Worm (Caenorhabditis elegans) whole organism, mixed stage, embryonic: ENCODE measurements around the gene C46F9.5.

Experiments used
- blmp-1 ChIP-seq: fragments of 150-350 bp; optimal IDR thresholded peaks from 2 replicates; lab custom pipeline; 2014; ENCODE audit warnings: missing biosample characterization, missing genetic modification characterization
- cnd-1 ChIP-seq: fragments of 200-800 bp; sonication (Bioruptor generic); optimal IDR thresholded peaks from 2 replicates; lab custom pipeline; 2018; ENCODE audit warnings: mild to moderate bottlenecking, missing genetic modification characterization, missing compliant biosample characterization
- elt-1 ChIP-seq: sonication (generic microtip); optimal IDR thresholded peaks from 2 replicates; lab custom pipeline; 2017; ENCODE audit warnings: missing genetic modification characterization, mild to moderate bottlenecking, missing compliant biosample characterization, antibody characterized with exemption, moderate library complexity, borderline replicate concordance; ENCODE audit not compliant: insufficient read depth
- lin-13 ChIP-seq: fragments of 150-350 bp; optimal IDR thresholded peaks from 2 replicates; lab custom pipeline; 2014; ENCODE audit warnings: missing biosample characterization, missing genetic modification characterization
- mab-5 ChIP-seq: fragments of 150-350 bp; optimal IDR thresholded peaks from 2 replicates; lab custom pipeline; 2014; ENCODE audit warnings: missing biosample characterization, missing genetic modification characterization
- nhr-237 ChIP-seq: fragments of 150-350 bp; optimal IDR thresholded peaks from 2 replicates; lab custom pipeline; 2014; ENCODE audit warnings: missing biosample characterization, missing genetic modification characterization
- snpc-4 ChIP-seq: fragments of 150-350 bp; optimal IDR thresholded peaks from 2 replicates; lab custom pipeline; 2014; ENCODE audit warnings: missing biosample characterization, missing genetic modification characterization
- unc-62 ChIP-seq: fragments of 150-350 bp; optimal IDR thresholded peaks from 2 replicates; lab custom pipeline; 2014; ENCODE audit warnings: missing biosample characterization, missing genetic modification reagents, missing genetic modification characterization
- ztf-11 ChIP-seq: fragments of 150-350 bp; optimal IDR thresholded peaks from 2 replicates; lab custom pipeline; 2014; ENCODE audit warnings: missing biosample characterization, missing genetic modification characterization

DNA sequence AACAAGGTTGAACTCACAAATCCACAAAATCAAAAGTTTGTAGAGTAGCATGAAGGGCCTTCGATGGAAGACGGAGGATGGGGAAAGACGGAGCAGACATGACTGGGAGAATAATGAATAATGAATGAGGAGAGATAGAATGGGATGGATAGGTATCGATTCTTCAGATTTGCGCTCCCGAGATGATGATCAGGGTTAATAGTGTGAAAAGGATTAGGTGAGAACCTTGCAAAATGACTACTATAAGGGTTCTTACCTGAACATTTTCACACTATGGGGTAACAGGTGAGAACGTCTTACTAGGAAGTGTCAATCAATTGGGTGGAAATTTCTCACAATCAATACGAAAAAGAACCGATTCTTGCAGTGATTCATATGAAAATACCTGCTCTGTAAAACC lies 45.1 kb upstream of the C46F9.5 start, which contains the start of gene fbxb-96:
- TF ChIP-seq unc-62 (GFP tag; lab: Kevin White, UChicago) (no peak), snpc-4 (tag; lab: Kevin White, UChicago) (no peak), blmp-1 (no peak), cnd-1 (tag; lab: Kevin White, UChicago) (no peak), elt-1 (tag; lab: Kevin White, UChicago) (no peak), ztf-11 (no peak), mab-5 (tag; lab: Kevin White, UChicago) (no peak), lin-13 (tag; lab: Kevin White, UChicago) (no peak), nhr-237 (tag; lab: Kevin White, UChicago) (no peak)
